Worm (Caenorhabditis elegans) whole organism, L1 larva: ENCODE data around the gene R13A5.15.

ENCODE experiments used
- ztf-11 ChIP-seq, 2 experiments: sonication (generic microtip); optimal IDR thresholded peaks; 2 replicates each; lab custom pipeline; 2016 to 2017; ENCODE audit warnings: missing genetic modification characterization in 2 of 2, missing biosample characterization in 1 of 2, missing compliant biosample characterization in 1 of 2

Gene R13A5.15

DNA sequence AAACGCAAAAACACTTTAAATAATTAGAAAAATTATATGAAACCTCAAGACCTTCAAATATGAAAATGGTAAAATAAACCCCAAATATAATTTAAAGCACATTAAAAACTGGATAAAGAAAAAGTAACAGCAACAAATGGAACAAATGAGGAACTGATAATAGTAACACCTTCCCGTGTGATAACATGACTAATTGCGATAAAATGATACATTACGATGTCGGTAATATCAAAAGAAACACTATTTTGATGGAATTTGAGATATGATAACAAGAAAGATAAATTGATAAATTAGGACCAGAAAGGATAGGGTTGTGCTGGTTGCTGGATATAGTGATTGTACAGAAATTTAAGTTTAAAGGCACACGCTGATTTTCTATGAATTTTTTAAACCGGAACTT, 46.1 kb downstream of the R13A5.15 start:
- no peak for TF ChIP-seq ztf-11 (tag; optimal IDR thresholded peaks at IDR 0.05; lab: Kevin White, UChicago)
